Worm (Caenorhabditis elegans) whole organism, L1 larva: ENCODE results near the gene cal-2.

Source experiments
- aha-1 ChIP-seq: fragments of 150-350 bp; optimal IDR thresholded peaks from 2 replicates; lab custom pipeline; 2014; ENCODE audit warnings: missing biosample characterization, missing genetic modification characterization
- aly-2 ChIP-seq: fragments of 150-350 bp; optimal IDR thresholded peaks from 2 replicates; lab custom pipeline; 2014; ENCODE audit warnings: missing biosample characterization, missing genetic modification characterization
- ama-1 ChIP-seq: fragments of 150-350 bp; optimal IDR thresholded peaks from 2 replicates; lab custom pipeline; 2014
- ceh-88 ChIP-seq: fragments of 200-800 bp; sonication (Bioruptor generic); IDR thresholded peaks from 2 replicates; pipeline ENCODE4 v1.3.6; 2022; ENCODE audit warnings: missing genetic modification characterization, missing compliant biosample characterization
- ces-1 ChIP-seq: fragments of 150-350 bp; optimal IDR thresholded peaks from 2 replicates; lab custom pipeline; 2014; ENCODE audit warnings: missing biosample characterization, missing genetic modification reagents, missing genetic modification characterization
- dpl-1 ChIP-seq, 3 experiments: fragments of 150-350 bp in 2 of 3; sonication (generic microtip) in 1 of 3; optimal IDR thresholded peaks; 2 replicates each; lab custom pipeline; 2014 to 2017; ENCODE audit warnings: missing biosample characterization in 3 of 3, missing genetic modification characterization in 3 of 3, missing genetic modification reagents in 3 of 3
- efl-1 ChIP-seq, 4 experiments: fragments of 150-350 bp; optimal IDR thresholded peaks in 3 of 4; peaks in 1 of 4; 1 replicate in 1 of 4; 2 replicates in 3 of 4; lab custom pipeline; 2014; ENCODE audit warnings: missing biosample characterization in 2 of 4, missing genetic modification characterization in 2 of 4, missing genetic modification reagents in 2 of 4
- egl-27 ChIP-seq, 2 experiments: fragments of 150-350 bp in 1 of 2; sonication (generic microtip); optimal IDR thresholded peaks; 3 replicates each; lab custom pipeline; 2017 to 2018; ENCODE audit warnings: missing biosample characterization in 2 of 2, missing genetic modification characterization in 2 of 2, missing genetic modification reagents in 2 of 2
- elt-3 ChIP-seq, 6 experiments: fragments of 150-350 bp in 1 of 6; sonication (generic microtip); optimal IDR thresholded peaks; 2 replicates each; lab custom pipeline; 2017 to 2018; ENCODE audit warnings: missing biosample characterization in 6 of 6, missing genetic modification characterization in 6 of 6, inconsistent platforms in 1 of 6
- fkh-4 ChIP-seq: sonication (generic microtip); optimal IDR thresholded peaks from 2 replicates; lab custom pipeline; 2016; ENCODE audit warnings: missing compliant biosample characterization, missing genetic modification characterization, borderline replicate concordance
- fkh-8 ChIP-seq: sonication (generic microtip); optimal IDR thresholded peaks from 2 replicates; lab custom pipeline; 2016; ENCODE audit warnings: mild to moderate bottlenecking, missing genetic modification characterization, missing compliant biosample characterization
- hpl-2 ChIP-seq: fragments of 150-350 bp; optimal IDR thresholded peaks from 2 replicates; lab custom pipeline; 2014; ENCODE audit warnings: missing biosample characterization, missing genetic modification reagents, missing genetic modification characterization
- irx-1 ChIP-seq: sonication (generic microtip); optimal IDR thresholded peaks from 2 replicates; lab custom pipeline; 2016; ENCODE audit warnings: missing genetic modification characterization, missing compliant biosample characterization
- lin-14 ChIP-seq: fragments of 200-800 bp; sonication (Bioruptor generic); optimal IDR thresholded peaks from 2 replicates; lab custom pipeline; 2018; ENCODE audit warnings: mild to moderate bottlenecking, missing genetic modification characterization, moderate library complexity, missing compliant biosample characterization
- lsy-2 ChIP-seq, 2 experiments: fragments of 150-350 bp; optimal IDR thresholded peaks; 2 replicates each; lab custom pipeline; 2014; ENCODE audit warnings: missing biosample characterization in 2 of 2, missing genetic modification characterization in 2 of 2
- mab-9 ChIP-seq: fragments of 200-800 bp; sonication (Bioruptor generic); IDR thresholded peaks from 2 replicates; pipeline ENCODE4 v1.3.6; 2022; ENCODE audit warnings: missing genetic modification reagents, missing genetic modification characterization, missing compliant biosample characterization
- mdl-1 ChIP-seq, 2 experiments: fragments of 150-350 bp; optimal IDR thresholded peaks; 2 replicates each; lab custom pipeline; 2014 to 2017; ENCODE audit warnings: missing biosample characterization in 2 of 2, missing genetic modification characterization in 2 of 2, inconsistent platforms in 1 of 2
- mef-2 ChIP-seq: fragments of 150-350 bp; optimal IDR thresholded peaks from 2 replicates; lab custom pipeline; 2014; ENCODE audit warnings: missing biosample characterization, missing genetic modification characterization
- nhr-19 ChIP-seq: fragments of 200-800 bp; sonication (Bioruptor generic); conservative IDR thresholded peaks from 2 replicates; pipeline ENCODE4 v1.3.6; 2022; ENCODE audit warnings: missing genetic modification characterization, missing compliant biosample characterization
- nhr-237 ChIP-seq: fragments of 150-350 bp; optimal IDR thresholded peaks from 2 replicates; lab custom pipeline; 2014; ENCODE audit warnings: missing biosample characterization, missing genetic modification characterization
- nhr-47 ChIP-seq: sonication (generic microtip); optimal IDR thresholded peaks from 2 replicates; lab custom pipeline; 2016; ENCODE audit warnings: mild to moderate bottlenecking, missing genetic modification characterization, moderate library complexity, missing compliant biosample characterization
- nhr-71 ChIP-seq: sonication (generic microtip); optimal IDR thresholded peaks from 2 replicates; lab custom pipeline; 2016; ENCODE audit warnings: mild to moderate bottlenecking, missing genetic modification characterization, moderate library complexity, missing compliant biosample characterization
- nhr-77 ChIP-seq: fragments of 150-350 bp; optimal IDR thresholded peaks from 2 replicates; lab custom pipeline; 2014; ENCODE audit warnings: missing biosample characterization, missing genetic modification characterization
- nhr-85 ChIP-seq: sonication (generic microtip); peaks from one replicate; lab custom pipeline; 2016; ENCODE audit warnings: missing genetic modification characterization, inconsistent platforms, missing compliant biosample characterization
- nhr-90 ChIP-seq: sonication (generic microtip); optimal IDR thresholded peaks from 2 replicates; lab custom pipeline; 2016; ENCODE audit warnings: mild to moderate bottlenecking, missing genetic modification characterization, missing compliant biosample characterization; ENCODE audit not compliant: poor library complexity
- rnt-1 ChIP-seq: sonication (generic microtip); optimal IDR thresholded peaks from 2 replicates; lab custom pipeline; 2016; ENCODE audit warnings: mild to moderate bottlenecking, missing genetic modification characterization, moderate library complexity, missing compliant biosample characterization
- snu-23 ChIP-seq: sonication (generic microtip); optimal IDR thresholded peaks from 2 replicates; lab custom pipeline; 2016; ENCODE audit warnings: missing genetic modification characterization, missing compliant biosample characterization
- sox-4 ChIP-seq: sonication (generic microtip); optimal IDR thresholded peaks from 2 replicates; lab custom pipeline; 2016; ENCODE audit warnings: missing genetic modification characterization, missing compliant biosample characterization
- sptf-1 ChIP-seq: fragments of 150-350 bp; optimal IDR thresholded peaks from 2 replicates; lab custom pipeline; 2014; ENCODE audit warnings: missing biosample characterization, missing genetic modification characterization
- unc-130 ChIP-seq: fragments of 150-350 bp; optimal IDR thresholded peaks from 2 replicates; lab custom pipeline; 2017; ENCODE audit warnings: missing biosample characterization, missing genetic modification characterization, inconsistent platforms
- unc-86 ChIP-seq: sonication (generic microtip); optimal IDR thresholded peaks from 2 replicates; lab custom pipeline; 2016; ENCODE audit warnings: missing genetic modification characterization, missing compliant biosample characterization
- xbp-1 ChIP-seq: sonication (generic microtip); optimal IDR thresholded peaks from 2 replicates; lab custom pipeline; 2016; ENCODE audit warnings: missing genetic modification characterization, missing compliant biosample characterization
- zip-4 ChIP-seq: fragments of 200-800 bp; sonication (Bioruptor generic); optimal IDR thresholded peaks from 2 replicates; lab custom pipeline; 2018; ENCODE audit warnings: mild to moderate bottlenecking, missing genetic modification characterization, moderate library complexity, missing compliant biosample characterization
- ztf-4 ChIP-seq: fragments of 150-350 bp; optimal IDR thresholded peaks from 2 replicates; lab custom pipeline; 2014; ENCODE audit warnings: missing biosample characterization, missing genetic modification characterization

Gene cal-2

ce11 chrII:8931405-8932149 is 28.9 kb upstream of the cal-2 start (continued):
- TF ChIP-seq lsy-2 (tag; optimal IDR thresholded peaks at IDR 0.05; lab: Kevin White, UChicago) (peak in 1 of 2 experiments; percentile 27), ces-1 (GFP tag; lab: Kevin White, UChicago) (no peak), xbp-1 (tag; lab: Kevin White, UChicago) (peak; percentile 25), dpl-1 (GFP tag; optimal IDR thresholded peaks at IDR 0.05; lab: Kevin White, UChicago) (peak in 1 of 3 experiments; percentile 13), hpl-2 (GFP tag; lab: Kevin White, UChicago) (no peak), snu-23 (GFP tag; lab: Kevin White, UChicago) (peak; percentile 56), nhr-77 (tag; lab: Kevin White, UChicago) (no peak), mdl-1 (tag; optimal IDR thresholded peaks at IDR 0.05; lab: Kevin White, UChicago) (peak in 1 of 2 experiments; percentile 32), mab-9 (GFP tag; lab: Robert Waterston, UW) (no peak), zip-4 (GFP tag; lab: Kevin White, UChicago) (no peak), irx-1 (tag; lab: Kevin White, UChicago) (no peak), nhr-237 (tag; lab: Kevin White, UChicago) (no peak), efl-1 (optimal IDR thresholded peaks at IDR 0.05; lab: Kevin White, UChicago) (no peak), efl-1 (GFP tag; optimal IDR thresholded peaks at IDR 0.05 in 1 of 2; lab: Kevin White, UChicago) (peak; percentile 3 to 6), lin-14 (peak; percentile 76), mef-2 (tag; lab: Kevin White, UChicago) (no peak)

DNA sequence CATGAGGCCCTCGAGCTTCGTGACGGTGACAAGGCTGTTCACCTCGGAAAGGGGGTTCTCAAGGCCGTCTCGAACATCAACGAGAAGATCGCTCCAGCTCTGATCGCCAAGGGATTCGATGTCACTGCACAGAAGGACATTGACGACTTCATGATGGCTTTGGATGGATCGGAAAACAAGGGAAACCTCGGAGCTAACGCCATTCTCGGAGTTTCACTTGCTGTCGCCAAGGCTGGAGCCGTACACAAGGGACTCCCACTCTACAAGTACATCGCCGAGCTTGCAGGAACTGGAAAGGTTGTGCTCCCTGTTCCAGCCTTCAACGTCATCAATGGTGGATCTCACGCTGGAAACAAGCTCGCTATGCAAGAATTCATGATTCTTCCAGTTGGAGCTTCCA is 28.1 kb upstream of the cal-2 start:
- no peak for TF ChIP-seq ztf-4 (tag; lab: Kevin White, UChicago)
- TF ChIP-seq elt-3 (tag; optimal IDR thresholded peaks at IDR 0.05; lab: Kevin White, UChicago), result no peak
- TF ChIP-seq egl-27 (tag; optimal IDR thresholded peaks at IDR 0.05; lab: Kevin White, UChicago), result no peak

DNA sequence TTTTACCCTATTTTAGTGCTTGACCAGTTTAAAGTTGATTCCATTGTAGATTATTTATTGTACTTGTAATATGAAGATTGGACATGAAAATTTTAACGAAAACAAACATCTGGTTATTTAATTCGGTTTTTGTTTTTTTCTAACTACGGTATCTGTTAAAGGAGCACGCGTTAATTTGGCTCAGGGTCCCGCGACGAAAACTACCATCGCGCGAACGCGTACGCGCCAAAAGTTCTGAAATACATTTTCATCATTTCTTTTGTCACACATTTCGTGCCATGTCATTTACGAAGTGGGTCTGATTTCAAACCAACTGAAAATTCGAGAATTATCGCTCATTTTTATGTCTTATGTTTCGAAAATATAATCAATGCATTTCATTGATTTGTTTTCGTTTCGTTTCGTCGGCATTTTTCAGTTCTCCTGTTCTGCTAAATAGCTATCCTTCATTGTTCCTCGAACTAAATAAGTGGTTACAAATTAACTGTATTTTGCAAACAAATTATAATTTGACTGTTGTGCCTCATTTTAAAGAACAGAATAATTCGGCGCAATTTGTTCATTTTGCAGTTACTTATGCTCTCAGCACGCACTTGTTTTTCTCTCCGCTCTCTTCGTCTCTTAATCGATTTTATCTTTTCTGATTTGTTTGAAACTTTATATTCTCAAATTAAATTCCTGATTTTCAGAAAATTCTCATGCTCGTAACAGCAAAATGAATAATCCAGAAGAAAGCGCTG is 26.7 kb upstream of the cal-2 start, which contains the start of gene T21B10.3:
Gene T21B10.3 (plus strand): TSS at position 690 of the 740 bp plus-strand sequence.
- TF ChIP-seq ceh-88 (GFP tag; lab: Robert Waterston, UW) (0 out of 2 replicates have a peak, but pooled peaks have one; percentile 15), lin-14 (no peak), ztf-4 (tag; lab: Kevin White, UChicago) (peak; percentile 20), aly-2 (tag; lab: Kevin White, UChicago) (peak; percentile 72), sptf-1 (no peak), unc-86 (no peak), nhr-90 (tag; lab: Kevin White, UChicago) (peak; percentile 11), ama-1 (lab: Kevin White, UChicago) (peak; percentile 83), sox-4 (tag; lab: Kevin White, UChicago) (no peak), nhr-85 (tag; lab: Kevin White, UChicago) (peak; percentile 63), nhr-19 (GFP tag; lab: Robert Waterston, UW) (peak; percentile 8), efl-1 (optimal IDR thresholded peaks at IDR 0.05; lab: Kevin White, UChicago) (peak; percentile 3 to 15), efl-1 (GFP tag; optimal IDR thresholded peaks at IDR 0.05 in 1 of 2; lab: Kevin White, UChicago) (no peak), nhr-71 (tag; lab: Kevin White, UChicago) (peak; percentile 56), fkh-4 (no peak), fkh-8 (no peak), nhr-47 (peak; percentile 14), nhr-237 (tag; lab: Kevin White, UChicago) (no peak), rnt-1 (peak; percentile 22), aha-1 (tag; lab: Kevin White, UChicago) (no peak), lsy-2 (tag; optimal IDR thresholded peaks at IDR 0.05; lab: Kevin White, UChicago) (peak in 1 of 2 experiments; percentile 16), unc-130 (tag; lab: Kevin White, UChicago) (no peak)
- TF ChIP-seq, all 84 proteins: peak for 12
